Worm (Caenorhabditis elegans) whole organism, L4/young adult: ENCODE results near the gene D1054.10.

Source experiments
- dao-5 ChIP-seq: sonication (generic microtip); optimal IDR thresholded peaks from 2 replicates; lab custom pipeline; 2016; ENCODE audit warnings: missing genotype, missing genetic modification characterization, moderate library complexity, missing compliant biosample characterization
- him-1 ChIP-seq: sonication (generic microtip); optimal IDR thresholded peaks from 2 replicates; lab custom pipeline; 2016; ENCODE audit warnings: missing genotype, missing genetic modification reagents, missing genetic modification characterization, missing compliant biosample characterization

- TF ChIP-seq him-1 (tag; lab: Kevin White, UChicago) (no peak), dao-5 (tag; lab: Kevin White, UChicago) (no peak)
Observed at ce11 chrV:10768892-10769291, 23.8 kb downstream of the D1054.10 start.
